Worm (Caenorhabditis elegans) whole organism, young adult: ENCODE results near the gene C44C10.7.
A peak's percentile ranks its signal among the peaks of the same experiment; 100 is the strongest.

Experiments
- C17E4.6 ChIP-seq: fragments of 200-800 bp; sonication (Bioruptor generic); IDR thresholded peaks from 2 replicates; pipeline ENCODE4 v1.3.6; 2022; ENCODE audit warnings: missing genetic modification reagents, missing genetic modification characterization, missing compliant biosample characterization
- F22D6.2 ChIP-seq: sonication (generic microtip); optimal IDR thresholded peaks from 2 replicates; lab custom pipeline; 2016; ENCODE audit warnings: mild to moderate bottlenecking, missing genetic modification characterization, missing compliant biosample characterization
- F33H1.4 ChIP-seq: fragments of 200-800 bp; sonication (Bioruptor generic); IDR thresholded peaks from 2 replicates; pipeline ENCODE4 v1.3.6; 2022; ENCODE audit warnings: missing genetic modification reagents, missing genetic modification characterization, missing compliant biosample characterization
- F49E8.2 ChIP-seq: sonication (generic microtip); optimal IDR thresholded peaks from 3 replicates; lab custom pipeline; 2017; ENCODE audit warnings: missing genetic modification characterization, mild to moderate bottlenecking, missing compliant biosample characterization, antibody characterized with exemption, moderate library complexity; ENCODE audit not compliant: insufficient read depth
- F57C9.4 ChIP-seq: sonication (generic microtip); optimal IDR thresholded peaks from 2 replicates; lab custom pipeline; 2017; ENCODE audit warnings: mild to moderate bottlenecking, missing genetic modification characterization, missing compliant biosample characterization
- T07F8.4 ChIP-seq: sonication (generic microtip); optimal IDR thresholded peaks from 2 replicates; lab custom pipeline; 2016; ENCODE audit warnings: mild to moderate bottlenecking, missing genetic modification characterization, moderate library complexity, missing compliant biosample characterization
- Y53F4B.3 ChIP-seq: fragments of 200-800 bp; sonication (Bioruptor generic); IDR thresholded peaks from 2 replicates; pipeline ENCODE4 v1.3.6; 2022; ENCODE audit warnings: missing genetic modification reagents, missing genetic modification characterization, missing compliant biosample characterization
- Y53G8AR.9 ChIP-seq: fragments of 200-800 bp; sonication (Bioruptor generic); conservative IDR thresholded peaks from 2 replicates; pipeline ENCODE4 v1.3.6; 2022; ENCODE audit warnings: missing genetic modification reagents, missing genetic modification characterization, missing compliant biosample characterization
- Y79H2A.3 ChIP-seq: fragments of 200-800 bp; sonication (Bioruptor generic); conservative IDR thresholded peaks from 2 replicates; pipeline ENCODE4 v1.3.6; 2022; ENCODE audit warnings: missing genetic modification reagents, missing genetic modification characterization, missing compliant biosample characterization
- attf-5 ChIP-seq: fragments of 200-800 bp; sonication (Bioruptor generic); optimal IDR thresholded peaks from 2 replicates; lab custom pipeline; 2018; ENCODE audit warnings: mild to moderate bottlenecking, missing genetic modification characterization, missing compliant biosample characterization
- attf-6 ChIP-seq: fragments of 200-800 bp; sonication (Bioruptor generic); IDR thresholded peaks from 2 replicates; pipeline ENCODE4 v1.3.6; 2022; ENCODE audit warnings: missing genetic modification reagents, missing genetic modification characterization, missing compliant biosample characterization
- bed-1 ChIP-seq: fragments of 200-800 bp; sonication (Bioruptor generic); IDR thresholded peaks from 2 replicates; pipeline ENCODE4 v1.3.6; 2022; ENCODE audit warnings: missing genetic modification reagents, missing genetic modification characterization, missing compliant biosample characterization
- bed-2 ChIP-seq: fragments of 200-800 bp; sonication (Bioruptor generic); IDR thresholded peaks from 2 replicates; pipeline ENCODE4 v1.3.6; 2022; ENCODE audit warnings: missing genetic modification reagents, missing genetic modification characterization, missing compliant biosample characterization
- cebp-1 ChIP-seq, 2 experiments: fragments of 200-800 bp in 1 of 2; sonication (Bioruptor generic) in 1 of 2; sonication (generic microtip) in 1 of 2; IDR thresholded peaks in 1 of 2; optimal IDR thresholded peaks in 1 of 2; 2 replicates each; pipeline versions ENCODE4 v1.3.6 to Lab custom; 2017 to 2022; ENCODE audit warnings: missing compliant biosample characterization in 2 of 2, missing genetic modification characterization in 2 of 2, mild to moderate bottlenecking in 1 of 2, missing genetic modification reagents in 1 of 2, moderate library complexity in 1 of 2
- ceh-100 ChIP-seq: fragments of 200-800 bp; sonication (Bioruptor generic); IDR thresholded peaks from 2 replicates; pipeline ENCODE4 v1.3.6; 2022; ENCODE audit warnings: missing genetic modification reagents, missing genetic modification characterization, missing compliant biosample characterization
- ceh-27 ChIP-seq: fragments of 200-800 bp; sonication (Bioruptor generic); optimal IDR thresholded peaks from 2 replicates; lab custom pipeline; 2018; ENCODE audit warnings: mild to moderate bottlenecking, missing genetic modification characterization, moderate library complexity, missing compliant biosample characterization
- ceh-40 ChIP-seq: fragments of 200-800 bp; sonication (Bioruptor generic); IDR thresholded peaks from 2 replicates; pipeline ENCODE4 v1.3.6; 2022; ENCODE audit warnings: missing genetic modification characterization, missing compliant biosample characterization
- ceh-58 ChIP-seq: fragments of 200-800 bp; sonication (Bioruptor generic); IDR thresholded peaks from 2 replicates; pipeline ENCODE4 v1.3.6; 2022; ENCODE audit warnings: missing genetic modification characterization, missing compliant biosample characterization
- ceh-91 ChIP-seq: fragments of 200-800 bp; sonication (Bioruptor generic); IDR thresholded peaks from 2 replicates; pipeline ENCODE4 v1.3.6; 2022; ENCODE audit warnings: missing genetic modification reagents, missing genetic modification characterization, missing compliant biosample characterization
- chd-7 ChIP-seq: sonication (generic microtip); optimal IDR thresholded peaks from 2 replicates; lab custom pipeline; 2016; ENCODE audit warnings: mild to moderate bottlenecking, missing genetic modification characterization, moderate library complexity, missing compliant biosample characterization
- egl-18 ChIP-seq: fragments of 200-800 bp; sonication (Bioruptor generic); IDR thresholded peaks from 2 replicates; pipeline ENCODE4 v1.3.6; 2022; ENCODE audit warnings: missing genetic modification reagents, missing genetic modification characterization, missing compliant biosample characterization
- ets-4 ChIP-seq: fragments of 200-800 bp; sonication (Bioruptor generic); optimal IDR thresholded peaks from 2 replicates; lab custom pipeline; 2018; ENCODE audit warnings: mild to moderate bottlenecking, missing genetic modification characterization, missing compliant biosample characterization
- hlh-12 ChIP-seq: sonication (generic microtip); optimal IDR thresholded peaks from 2 replicates; lab custom pipeline; 2016; ENCODE audit warnings: missing genetic modification characterization, missing compliant biosample characterization
- hmg-20 ChIP-seq: fragments of 200-800 bp; sonication (Bioruptor generic); IDR thresholded peaks from 2 replicates; pipeline ENCODE4 v1.3.6; 2022; ENCODE audit warnings: missing genetic modification reagents, missing genetic modification characterization, missing compliant biosample characterization
- lag-1 ChIP-seq: fragments of 200-800 bp; sonication (Bioruptor generic); IDR thresholded peaks from 2 replicates; pipeline ENCODE4 v1.3.6; 2022; ENCODE audit warnings: missing genetic modification reagents, missing genetic modification characterization, missing compliant biosample characterization
- let-526 ChIP-seq: fragments of 200-800 bp; sonication (Bioruptor generic); IDR thresholded peaks from 2 replicates; pipeline ENCODE4 v1.3.6; 2022; ENCODE audit warnings: missing genetic modification reagents, missing genetic modification characterization, missing compliant biosample characterization
- let-607 ChIP-seq, 2 experiments: fragments of 200-800 bp in 1 of 2; sonication (Bioruptor generic) in 1 of 2; sonication (generic microtip) in 1 of 2; optimal IDR thresholded peaks; 2 replicates each; lab custom pipeline; 2016 to 2018; ENCODE audit warnings: mild to moderate bottlenecking in 2 of 2, missing compliant biosample characterization in 2 of 2, missing genetic modification characterization in 2 of 2, moderate library complexity in 2 of 2, missing genotype in 1 of 2
- lin-54 ChIP-seq: fragments of 200-800 bp; sonication (Bioruptor generic); optimal IDR thresholded peaks from 2 replicates; lab custom pipeline; 2018; ENCODE audit warnings: mild to moderate bottlenecking, missing genetic modification characterization, missing compliant biosample characterization
- madf-3 ChIP-seq: fragments of 200-800 bp; sonication (Bioruptor generic); IDR thresholded peaks from 2 replicates; pipeline ENCODE4 v1.3.6; 2022; ENCODE audit warnings: missing genetic modification reagents, missing genetic modification characterization, missing compliant biosample characterization
- madf-8 ChIP-seq: fragments of 200-800 bp; sonication (Bioruptor generic); conservative IDR thresholded peaks from 2 replicates; pipeline ENCODE4 v1.3.6; 2022; ENCODE audit warnings: missing genetic modification reagents, missing genetic modification characterization, missing compliant biosample characterization
- mxl-1 ChIP-seq: sonication (generic microtip); optimal IDR thresholded peaks from 2 replicates; lab custom pipeline; 2016; ENCODE audit warnings: missing genetic modification characterization, missing compliant biosample characterization
- nfyb-1 ChIP-seq: fragments of 200-800 bp; sonication (Bioruptor generic); IDR thresholded peaks from 2 replicates; pipeline ENCODE4 v1.3.6; 2022; ENCODE audit warnings: missing genetic modification reagents, missing genetic modification characterization, missing compliant biosample characterization
- pha-4 ChIP-seq: fragments of 150-350 bp; sonication (generic microtip); optimal IDR thresholded peaks from 2 replicates; lab custom pipeline; 2014; ENCODE audit warnings: missing biosample characterization, missing genetic modification reagents, missing genetic modification characterization
- rec-8 ChIP-seq, 2 experiments: sonication (generic microtip); optimal IDR thresholded peaks; 2 replicates each; lab custom pipeline; 2016; ENCODE audit warnings: mild to moderate bottlenecking in 2 of 2, missing genetic modification characterization in 2 of 2, missing genetic modification reagents in 2 of 2, missing genotype in 2 of 2, missing biosample characterization in 1 of 2, missing compliant biosample characterization in 1 of 2, moderate library complexity in 1 of 2
- repo-1 ChIP-seq: sonication (generic microtip); optimal IDR thresholded peaks from 2 replicates; lab custom pipeline; 2017; ENCODE audit warnings: mild to moderate bottlenecking, missing genetic modification characterization, missing compliant biosample characterization
- xnd-1 ChIP-seq: sonication (generic microtip); optimal IDR thresholded peaks from 2 replicates; lab custom pipeline; 2016; ENCODE audit warnings: missing genotype, missing genetic modification reagents, missing genetic modification characterization, missing compliant biosample characterization
- ztf-25 ChIP-seq: fragments of 200-800 bp; sonication (Bioruptor generic); IDR thresholded peaks from 2 replicates; pipeline ENCODE4 v1.3.6; 2022; ENCODE audit warnings: missing genetic modification reagents, missing genetic modification characterization, missing compliant biosample characterization
- ztf-28 ChIP-seq: fragments of 200-800 bp; sonication (Bioruptor generic); IDR thresholded peaks from 2 replicates; pipeline ENCODE4 v1.3.6; 2022; ENCODE audit warnings: missing genetic modification reagents, missing genetic modification characterization, missing compliant biosample characterization
- ztf-3 ChIP-seq: fragments of 200-800 bp; sonication (Bioruptor generic); optimal IDR thresholded peaks from 2 replicates; lab custom pipeline; 2018; ENCODE audit warnings: mild to moderate bottlenecking, missing genetic modification characterization, missing compliant biosample characterization

C44C10.7 gene

ce11 chrX:11727761-11728160, 39.7 kb upstream of the C44C10.7 start, which contains the start of the genes gst-42 and D1053.2 (continued):
- TF ChIP-seq chd-7 (tag; lab: Kevin White, UChicago) (no peak), bed-1 (GFP tag; lab: Robert Waterston, UW) (no peak), pha-4 (tag; lab: Kevin White, UChicago) (peak; percentile 77), lin-54 (no peak), let-607 (tag; optimal IDR thresholded peaks at IDR 0.05; lab: Kevin White, UChicago) (no peak), F33H1.4 (GFP tag; lab: Robert Waterston, UW) (no peak), ceh-40 (GFP tag; lab: Robert Waterston, UW) (no peak), ceh-100 (GFP tag; lab: Robert Waterston, UW) (no peak), ceh-58 (no peak), F22D6.2 (tag; lab: Kevin White, UChicago) (no peak), Y53G8AR.9 (no peak), attf-6 (GFP tag; lab: Robert Waterston, UW) (no peak), let-526 (GFP tag; lab: Robert Waterston, UW) (no peak), bed-2 (GFP tag; lab: Robert Waterston, UW) (no peak), ztf-25 (no peak), C17E4.6 (GFP tag; lab: Robert Waterston, UW) (no peak), lag-1 (GFP tag; lab: Robert Waterston, UW) (no peak), Y79H2A.3 (no peak), F49E8.2 (no peak), madf-3 (GFP tag; lab: Robert Waterston, UW) (no peak), hmg-20 (GFP tag; lab: Robert Waterston, UW) (no peak), T07F8.4 (tag; lab: Kevin White, UChicago) (no peak), mxl-1 (tag; lab: Kevin White, UChicago) (no peak), ceh-91 (GFP tag; lab: Robert Waterston, UW) (no peak), hlh-12 (no peak), nfyb-1 (GFP tag; lab: Robert Waterston, UW) (no peak), attf-5 (no peak), ztf-28 (GFP tag; lab: Robert Waterston, UW) (no peak), ceh-27 (no peak), Y53F4B.3 (GFP tag; lab: Robert Waterston, UW) (no peak), cebp-1 (GFP tag; IDR thresholded peaks at IDR 0.05; lab: Robert Waterston, UW) (no peak), cebp-1 (tag; optimal IDR thresholded peaks at IDR 0.05; lab: Kevin White, UChicago) (peak; percentile 10), rec-8 (tag; optimal IDR thresholded peaks at IDR 0.05; lab: Kevin White, UChicago) (no peak), xnd-1 (tag; lab: Kevin White, UChicago) (no peak)

ce11 chrX:11726450-11726849, 38.4 kb upstream of the C44C10.7 start:
- TF ChIP-seq repo-1 (tag; lab: Kevin White, UChicago): no peak
- TF ChIP-seq madf-8 (GFP tag; lab: Robert Waterston, UW): no peak
- no peak for TF ChIP-seq ztf-3 (GFP tag; lab: Kevin White, UChicago)
- no peak for TF ChIP-seq ets-4
- TF ChIP-seq F57C9.4: no peak
- TF ChIP-seq Y79H2A.3: no peak
- TF ChIP-seq egl-18 (GFP tag; lab: Robert Waterston, UW): no peak
